Worm (Caenorhabditis elegans) whole organism, L4 larva: ENCODE results near the gene tmed-1.

ENCODE experiments used
- R02D3.7 ChIP-seq: fragments of 150-350 bp; sonication (generic microtip); optimal IDR thresholded peaks from 3 replicates; lab custom pipeline; 2014; ENCODE audit warnings: missing biosample characterization, missing genetic modification characterization
- ZK337.2 ChIP-seq: fragments of 200-800 bp; sonication (Bioruptor generic); IDR thresholded peaks from 2 replicates; pipeline ENCODE4 v1.3.6; 2022; ENCODE audit warnings: missing genetic modification reagents, missing genetic modification characterization, missing compliant biosample characterization
- aha-1 ChIP-seq: fragments of 150-350 bp; peaks from one replicate; lab custom pipeline; 2014; ENCODE audit warnings: missing biosample characterization, missing genetic modification characterization
- ama-1 ChIP-seq: fragments of 150-350 bp; optimal IDR thresholded peaks from 2 replicates; lab custom pipeline; 2014; ENCODE audit warnings: inconsistent platforms, mixed read lengths
- attf-4 ChIP-seq: sonication (generic microtip); optimal IDR thresholded peaks from 3 replicates; lab custom pipeline; 2017; ENCODE audit warnings: missing biosample characterization, missing genetic modification characterization
- ceh-20 ChIP-seq: fragments of 200-800 bp; sonication (Bioruptor generic); IDR thresholded peaks from 2 replicates; pipeline ENCODE4 v1.3.6; 2022; ENCODE audit warnings: missing genetic modification reagents, missing genetic modification characterization, missing compliant biosample characterization
- ceh-32 ChIP-seq: sonication (generic microtip); optimal IDR thresholded peaks from 2 replicates; lab custom pipeline; 2016; ENCODE audit warnings: mild to moderate bottlenecking, missing genetic modification characterization, missing compliant biosample characterization; ENCODE audit not compliant: poor library complexity
- ceh-82 ChIP-seq: sonication (generic microtip); optimal IDR thresholded peaks from 2 replicates; lab custom pipeline; 2017; ENCODE audit warnings: missing biosample characterization, missing genetic modification characterization
- dpl-1 ChIP-seq: fragments of 150-350 bp; optimal IDR thresholded peaks from 2 replicates; lab custom pipeline; 2014; ENCODE audit warnings: missing biosample characterization, missing genetic modification reagents, missing genetic modification characterization
- dve-1 ChIP-seq: sonication (generic microtip); optimal IDR thresholded peaks from 2 replicates; lab custom pipeline; 2017; ENCODE audit warnings: antibody characterized with exemption, mild to moderate bottlenecking, missing genetic modification characterization, missing compliant biosample characterization; ENCODE audit not compliant: insufficient read depth
- fos-1 ChIP-seq: fragments of 150-350 bp; optimal IDR thresholded peaks from 2 replicates; lab custom pipeline; 2014; ENCODE audit warnings: missing biosample characterization, missing genetic modification characterization
- gei-8 ChIP-seq: fragments of 200-800 bp; sonication (Bioruptor generic); optimal IDR thresholded peaks from 2 replicates; lab custom pipeline; 2018; ENCODE audit warnings: mild to moderate bottlenecking, missing genetic modification characterization, missing compliant biosample characterization
- hif-1 ChIP-seq, 2 experiments: sonication (generic microtip); optimal IDR thresholded peaks; 2 replicates each; lab custom pipeline; 2016 to 2017; ENCODE audit warnings: missing compliant biosample characterization in 2 of 2, missing genetic modification characterization in 2 of 2, missing genetic modification reagents in 2 of 2, missing genotype in 2 of 2, mild to moderate bottlenecking in 1 of 2
- hlh-30 ChIP-seq: sonication (generic microtip); optimal IDR thresholded peaks from 2 replicates; lab custom pipeline; 2017; ENCODE audit warnings: antibody characterized with exemption, mild to moderate bottlenecking, missing genetic modification characterization, missing compliant biosample characterization; ENCODE audit not compliant: insufficient read depth
- hmg-1.1 ChIP-seq: fragments of 200-800 bp; sonication (Bioruptor generic); IDR thresholded peaks from 2 replicates; pipeline ENCODE4 v1.3.6; 2022; ENCODE audit warnings: missing genetic modification reagents, missing genetic modification characterization, missing compliant biosample characterization
- lin-13 ChIP-seq: fragments of 150-350 bp; optimal IDR thresholded peaks from 2 replicates; lab custom pipeline; 2014; ENCODE audit warnings: missing biosample characterization, missing genetic modification reagents, missing genetic modification characterization
- lin-38 ChIP-seq: fragments of 200-800 bp; sonication (Bioruptor generic); IDR thresholded peaks from 2 replicates; pipeline ENCODE4 v1.3.6; 2022; ENCODE audit warnings: missing genetic modification reagents, missing genetic modification characterization, missing compliant biosample characterization
- lsy-2 ChIP-seq, 2 experiments: fragments of 150-350 bp in 1 of 2; sonication (generic microtip) in 1 of 2; optimal IDR thresholded peaks; 2 replicates each; lab custom pipeline; 2014 to 2017; ENCODE audit warnings: missing biosample characterization in 2 of 2, missing genetic modification characterization in 2 of 2
- madf-9 ChIP-seq: fragments of 200-800 bp; sonication (Bioruptor generic); conservative IDR thresholded peaks from 2 replicates; pipeline ENCODE4 v1.3.6; 2022; ENCODE audit warnings: missing genetic modification reagents, missing genetic modification characterization, missing compliant biosample characterization
- mdl-1 ChIP-seq, 2 experiments: fragments of 150-350 bp in 1 of 2; sonication (generic microtip) in 1 of 2; optimal IDR thresholded peaks; 2 replicates each; lab custom pipeline; 2014 to 2017; ENCODE audit warnings: missing biosample characterization in 2 of 2, missing genetic modification characterization in 2 of 2
- mep-1 ChIP-seq: fragments of 150-350 bp; sonication (generic microtip); optimal IDR thresholded peaks from 3 replicates; lab custom pipeline; 2014; ENCODE audit warnings: missing biosample characterization, missing genetic modification characterization
- mxl-2 ChIP-seq: fragments of 200-800 bp; sonication (Bioruptor generic); conservative IDR thresholded peaks from 2 replicates; pipeline ENCODE4 v1.3.6; 2022; ENCODE audit warnings: missing genetic modification reagents, missing genetic modification characterization, missing compliant biosample characterization
- nhr-11 ChIP-seq: fragments of 150-350 bp; optimal IDR thresholded peaks from 2 replicates; lab custom pipeline; 2014; ENCODE audit warnings: missing biosample characterization, missing genetic modification characterization
- nhr-25 ChIP-seq: sonication (generic microtip); optimal IDR thresholded peaks from 2 replicates; lab custom pipeline; 2017; ENCODE audit warnings: missing genetic modification characterization, mild to moderate bottlenecking, missing compliant biosample characterization, antibody characterized with exemption, moderate library complexity, borderline replicate concordance; ENCODE audit not compliant: insufficient read depth
- nhr-28 ChIP-seq: fragments of 150-350 bp; optimal IDR thresholded peaks from 2 replicates; lab custom pipeline; 2014; ENCODE audit warnings: missing biosample characterization, missing genetic modification characterization
- pha-4 ChIP-seq, 2 experiments: fragments of 150-350 bp in 1 of 2; fragments of 200-800 bp in 1 of 2; sonication (Bioruptor generic) in 1 of 2; IDR thresholded peaks in 1 of 2; optimal IDR thresholded peaks in 1 of 2; 2 replicates each; pipeline versions ENCODE4 v1.3.6 to Lab custom; 2014 to 2022; ENCODE audit warnings: missing genetic modification characterization in 2 of 2, missing genetic modification reagents in 2 of 2, missing biosample characterization in 1 of 2, missing compliant biosample characterization in 1 of 2
- php-3 ChIP-seq: fragments of 200-800 bp; sonication (Bioruptor generic); IDR thresholded peaks from 2 replicates; pipeline ENCODE4 v1.3.6; 2022; ENCODE audit warnings: missing genetic modification reagents, missing genetic modification characterization, missing compliant biosample characterization
- unc-62 ChIP-seq, 3 experiments: fragments of 150-350 bp in 1 of 3; sonication (generic microtip); optimal IDR thresholded peaks in 2 of 3; peaks in 1 of 3; 1 replicate in 1 of 3; 2 replicates in 2 of 3; lab custom pipeline; 2014 to 2017; ENCODE audit warnings: missing biosample characterization in 3 of 3, missing genetic modification characterization in 3 of 3, missing genetic modification reagents in 3 of 3, missing genotype in 1 of 3
- zfp-3 ChIP-seq: fragments of 200-800 bp; sonication (Bioruptor generic); conservative IDR thresholded peaks from 2 replicates; pipeline ENCODE4 v1.3.6; 2022; ENCODE audit warnings: missing genetic modification reagents, missing genetic modification characterization, missing compliant biosample characterization
- ztf-7 ChIP-seq: fragments of 150-350 bp; optimal IDR thresholded peaks from 2 replicates; lab custom pipeline; 2014; ENCODE audit warnings: missing biosample characterization, missing genetic modification characterization

The tmed-1 gene

DNA sequence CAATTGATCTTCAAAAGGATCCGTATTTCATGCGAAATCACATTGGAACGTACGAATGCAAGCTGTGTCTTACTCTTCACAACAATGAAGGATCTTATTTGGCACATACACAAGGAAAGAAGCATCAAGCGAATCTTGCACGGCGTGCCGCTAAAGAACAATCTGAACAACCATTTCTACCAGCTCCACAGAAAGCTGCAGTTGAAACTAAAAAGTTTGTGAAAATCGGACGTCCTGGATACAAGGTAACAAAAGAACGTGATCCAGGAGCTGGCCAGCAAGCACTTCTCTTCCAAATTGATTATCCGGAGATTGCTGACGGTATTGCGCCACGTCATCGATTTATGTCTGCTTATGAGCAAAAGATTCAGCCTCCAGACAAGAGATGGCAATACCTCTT, 6.6 kb upstream of the tmed-1 start:
- TF ChIP-seq ceh-82 (no peak), php-3 (GFP tag; lab: Robert Waterston, UW) (no peak), madf-9 (GFP tag; lab: Robert Waterston, UW) (no peak), unc-62 (GFP tag; optimal IDR thresholded peaks at IDR 0.05 in 1 of 2; lab: Kevin White, UChicago) (peak in 1 of 2 experiments; percentile 92), unc-62 (tag; optimal IDR thresholded peaks at IDR 0.05; lab: Kevin White, UChicago) (no peak)
- TF ChIP-seq, all 104 proteins: peak for 1

DNA sequence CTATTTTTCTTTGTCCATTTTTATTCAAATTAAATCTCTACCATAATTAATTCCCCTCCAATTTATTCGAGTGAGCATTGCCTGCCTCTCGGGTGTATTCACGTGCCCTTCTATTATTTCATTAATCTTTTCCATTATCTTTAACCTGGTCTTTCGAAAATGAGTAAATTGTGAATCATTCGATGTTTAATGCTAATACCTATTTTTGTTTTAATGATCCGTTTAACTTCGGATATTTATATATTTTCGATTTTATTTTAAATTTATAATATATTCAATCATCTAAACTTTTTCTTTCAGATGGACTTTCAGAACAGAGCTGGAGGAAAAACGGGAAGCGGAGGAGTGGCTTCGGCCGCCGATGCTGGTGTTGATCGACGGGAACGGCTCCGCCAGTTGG, 6.2 kb upstream of the tmed-1 start, which contains the start of gene repo-1:
TSS of gene repo-1 (plus strand) at position 301 of the 400 bp plus-strand sequence.
- TF ChIP-seq aha-1 (tag; lab: Kevin White, UChicago) (peak; percentile 71), ceh-32 (tag; lab: Kevin White, UChicago) (no peak), pha-4 (GFP tag; IDR thresholded peaks at IDR 0.05; lab: Robert Waterston, UW) (0 out of 2 replicates have a peak, but pooled peaks have one; percentile 11), pha-4 (tag; optimal IDR thresholded peaks at IDR 0.05; lab: Kevin White, UChicago) (no peak)

DNA sequence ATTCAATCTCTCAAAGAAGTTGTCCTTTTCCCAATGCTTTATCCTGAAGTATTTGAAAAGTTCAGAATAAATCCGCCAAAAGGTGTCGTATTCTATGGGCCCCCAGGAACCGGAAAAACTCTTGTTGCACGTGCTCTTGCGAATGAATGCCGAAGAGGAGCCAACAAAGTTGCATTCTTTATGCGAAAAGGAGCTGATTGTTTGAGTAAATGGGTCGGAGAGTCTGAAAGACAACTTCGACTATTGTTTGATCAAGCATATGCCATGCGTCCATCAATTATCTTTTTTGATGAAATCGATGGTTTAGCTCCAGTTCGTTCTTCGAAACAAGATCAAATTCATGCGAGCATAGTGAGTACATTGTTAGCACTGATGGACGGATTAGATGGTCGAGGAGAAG, 2.8 kb upstream of the tmed-1 start:
- TF ChIP-seq lin-13 (no peak), unc-62 (GFP tag; optimal IDR thresholded peaks at IDR 0.05 in 1 of 2; lab: Kevin White, UChicago) (peak in 1 of 2 experiments; percentile 63), unc-62 (tag; optimal IDR thresholded peaks at IDR 0.05; lab: Kevin White, UChicago) (no peak)

DNA sequence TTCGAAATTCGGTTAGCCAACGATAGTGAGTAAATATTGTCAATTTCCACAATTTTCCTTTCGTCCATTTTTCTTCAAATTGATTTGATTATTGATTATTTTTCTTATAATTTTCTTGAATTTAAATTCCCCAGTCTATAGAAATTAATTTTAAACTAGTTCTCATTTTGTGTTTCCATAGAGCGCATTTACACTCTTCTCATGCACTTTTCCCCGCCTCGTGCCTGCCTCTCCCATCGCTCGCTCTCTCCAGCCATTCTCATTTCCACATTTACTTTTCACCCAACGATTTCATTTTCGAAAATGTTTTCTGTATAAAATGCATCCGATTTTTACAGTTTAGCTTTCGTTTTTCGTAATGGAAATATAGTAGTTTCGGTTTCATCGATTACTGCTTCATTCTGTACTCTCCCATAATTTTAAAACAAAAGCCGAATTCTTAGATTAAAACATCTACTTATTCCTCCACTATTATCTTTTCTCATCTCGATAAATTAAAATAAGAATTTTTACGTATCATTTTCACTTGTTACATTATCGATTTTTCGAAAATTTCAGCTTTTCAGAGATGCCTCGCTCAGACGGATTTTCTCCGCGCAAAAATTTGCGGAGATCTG, 1.1 kb upstream of the tmed-1 start, which contains the start of gene lex-1:
TSS of gene lex-1 (plus strand) at position 567 of the 617 bp plus-strand sequence.
- TF ChIP-seq hlh-30 (tag; lab: Kevin White, UChicago) (peak; percentile 90), hif-1 (tag; optimal IDR thresholded peaks at IDR 0.05; lab: Kevin White, UChicago) (peak in 1 of 2 experiments; percentile 1), php-3 (GFP tag; lab: Robert Waterston, UW) (no peak), hmg-1.1 (GFP tag; lab: Robert Waterston, UW) (0 out of 2 replicates have a peak, but pooled peaks have one; percentile 25), gei-8 (GFP tag; lab: Kevin White, UChicago) (no peak), attf-4 (no peak), mdl-1 (tag; optimal IDR thresholded peaks at IDR 0.05; lab: Kevin White, UChicago) (peak in 1 of 2 experiments; percentile 84), nhr-28 (tag; lab: Kevin White, UChicago) (peak; percentile 19), dpl-1 (GFP tag; lab: Kevin White, UChicago) (peak; percentile 69), lin-38 (GFP tag; lab: Robert Waterston, UW) (peak; percentile 81), ama-1 (peak; percentile 48), mep-1 (tag; lab: Kevin White, UChicago) (peak; percentile 46), lsy-2 (tag; optimal IDR thresholded peaks at IDR 0.05; lab: Kevin White, UChicago) (peak in 1 of 2 experiments; percentile 64)

DNA sequence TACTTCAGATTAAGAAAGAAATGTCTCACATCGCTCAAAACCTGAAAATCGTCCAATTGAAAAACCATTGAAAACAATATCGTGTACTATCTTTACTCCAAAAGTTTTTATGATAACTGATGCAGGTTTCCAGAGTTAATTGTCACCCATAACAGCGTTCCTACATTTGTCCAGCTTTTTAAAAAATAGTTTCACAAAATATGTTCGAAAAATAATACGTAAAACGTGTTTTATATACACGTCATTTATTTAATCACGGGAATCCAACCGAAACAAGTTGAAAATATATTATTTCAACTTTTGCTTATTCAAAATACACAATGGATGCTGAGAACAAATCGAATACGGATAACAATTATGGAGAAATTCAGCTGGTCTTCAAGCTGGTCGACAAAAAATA, 2.5 kb downstream of the tmed-1 start, which contains the start of gene K08E4.7:
TSS of gene K08E4.7 (plus strand) at position 301 of the 400 bp plus-strand sequence.
- no peak for TF ChIP-seq R02D3.7 (tag; lab: Kevin White, UChicago)
- no peak for TF ChIP-seq zfp-3 (GFP tag; lab: Robert Waterston, UW)
- no peak for TF ChIP-seq nhr-25
- TF ChIP-seq mxl-2 (GFP tag; lab: Robert Waterston, UW) = no peak
- TF ChIP-seq ceh-20 (GFP tag; lab: Robert Waterston, UW) = no peak
- TF ChIP-seq nhr-11 = no peak
- TF ChIP-seq gei-8 (GFP tag; lab: Kevin White, UChicago) = no peak
- no peak for TF ChIP-seq fos-1
- no peak for TF ChIP-seq dve-1 (tag; lab: Kevin White, UChicago)
- TF ChIP-seq ztf-7 (tag; lab: Kevin White, UChicago) = no peak
- TF ChIP-seq ZK337.2 (GFP tag; lab: Robert Waterston, UW) = no peak
